Fruit fly (Drosophila melanogaster) whole organism, embryonic: ENCODE results near the gene CG43208.

Experiments
- B-H2 ChIP-seq: fragments of 200-800 bp; sonication (Bioruptor generic); optimal IDR thresholded peaks from 2 replicates; lab custom pipeline; 2018; ENCODE audit warnings: missing biosample characterization, mild to moderate bottlenecking, missing genetic modification characterization
- CG10209 ChIP-seq: fragments of 200-800 bp; sonication (Bioruptor generic); optimal IDR thresholded peaks from 3 replicates; lab custom pipeline; 2017; ENCODE audit warnings: missing biosample characterization, mild to moderate bottlenecking, missing genetic modification characterization, missing genetic modification reagents
- CG10654 ChIP-seq: fragments of 200-800 bp; sonication (Bioruptor generic); optimal IDR thresholded peaks from 2 replicates; lab custom pipeline; 2016; ENCODE audit warnings: missing biosample characterization, missing genetic modification characterization
- CG11456 ChIP-seq: fragments of 200-800 bp; sonication (Bioruptor generic); IDR thresholded peaks from 3 replicates; pipeline ENCODE4 v1.3.6; 2022; ENCODE audit warnings: missing biosample characterization, missing genetic modification characterization
- CG12659 ChIP-seq: fragments of 200-800 bp; sonication (Bioruptor generic); optimal IDR thresholded peaks from 3 replicates; lab custom pipeline; 2017; ENCODE audit warnings: mild to moderate bottlenecking, missing biosample characterization, missing genetic modification reagents, missing genetic modification characterization
- CG13123 ChIP-seq: fragments of 200-800 bp; sonication (Bioruptor generic); optimal IDR thresholded peaks from 2 replicates; lab custom pipeline; 2016; ENCODE audit warnings: missing biosample characterization, missing genetic modification characterization
- CG14667 ChIP-seq: fragments of 200-800 bp; sonication (Bioruptor generic); IDR thresholded peaks from 2 replicates; pipeline ENCODE4 v1.3.6; 2022; ENCODE audit warnings: missing biosample characterization, missing genetic modification characterization
- CG17359 ChIP-seq: fragments of 200-800 bp; sonication (Bioruptor generic); optimal IDR thresholded peaks from 3 replicates; lab custom pipeline; 2018; ENCODE audit warnings: missing biosample characterization, mild to moderate bottlenecking, missing genetic modification characterization, moderate library complexity
- CG18262 ChIP-seq: fragments of 200-800 bp; optimal IDR thresholded peaks from 3 replicates; lab custom pipeline; 2019; ENCODE audit warnings: missing biosample characterization, mild to moderate bottlenecking, missing genetic modification characterization, moderate library complexity
- CG18599 ChIP-seq: fragments of 200-800 bp; sonication (Bioruptor generic); optimal IDR thresholded peaks from 3 replicates; lab custom pipeline; 2017; ENCODE audit warnings: missing biosample characterization, missing genetic modification characterization, mild to moderate bottlenecking, moderate library complexity, missing genetic modification reagents
- CG2116 ChIP-seq: fragments of 200-800 bp; sonication (Bioruptor generic); optimal IDR thresholded peaks from 3 replicates; lab custom pipeline; 2018; ENCODE audit warnings: missing biosample characterization, mild to moderate bottlenecking, missing genetic modification characterization
- CG30431 ChIP-seq: fragments of 200-800 bp; sonication (Bioruptor generic); optimal IDR thresholded peaks from 2 replicates; lab custom pipeline; 2017; ENCODE audit warnings: missing biosample characterization, missing genetic modification characterization
- CG32772 ChIP-seq: fragments of 200-800 bp; sonication (Bioruptor generic); IDR thresholded peaks from 2 replicates; pipeline ENCODE4 v1.3.6; 2022; ENCODE audit warnings: missing biosample characterization, missing genetic modification characterization
- CG33557 ChIP-seq: fragments of 200-800 bp; sonication (Bioruptor generic); optimal IDR thresholded peaks from 2 replicates; lab custom pipeline; 2019; ENCODE audit warnings: missing biosample characterization, mild to moderate bottlenecking, missing genetic modification characterization, moderate library complexity
- CG34376 ChIP-seq: fragments of 200-800 bp; sonication (Bioruptor generic); optimal IDR thresholded peaks from 2 replicates; lab custom pipeline; 2018; ENCODE audit warnings: missing biosample characterization, mild to moderate bottlenecking, missing genetic modification characterization
- CG3726 ChIP-seq: fragments of 200-800 bp; sonication (Bioruptor generic); IDR thresholded peaks from 3 replicates; pipeline ENCODE4, ENCODE4 v1.3.6; 2022; ENCODE audit warnings: missing biosample characterization, missing genetic modification characterization
- CG5245 ChIP-seq: fragments of 200-800 bp; sonication (Bioruptor generic); optimal IDR thresholded peaks from 3 replicates; lab custom pipeline; 2016; ENCODE audit warnings: missing biosample characterization, missing genetic modification characterization
- CG5953 ChIP-seq: fragments of 200-800 bp; sonication (Bioruptor generic); IDR thresholded peaks from 2 replicates; pipeline ENCODE4 v1.3.6; 2022; ENCODE audit warnings: missing biosample characterization, missing genetic modification characterization
- CG7357 ChIP-seq: fragments of 200-800 bp; sonication (Bioruptor generic); IDR thresholded peaks from 3 replicates; pipeline ENCODE4 v1.3.6; 2022; ENCODE audit warnings: missing biosample characterization, missing genetic modification characterization
- CG8388 ChIP-seq: fragments of 200-800 bp; sonication (Bioruptor generic); optimal IDR thresholded peaks from 2 replicates; lab custom pipeline; 2019; ENCODE audit warnings: missing biosample characterization, mild to moderate bottlenecking, missing genetic modification characterization, moderate library complexity
- CG8944 ChIP-seq: fragments of 200-800 bp; sonication (Bioruptor generic); optimal IDR thresholded peaks from 3 replicates; lab custom pipeline; 2016; ENCODE audit warnings: missing biosample characterization, missing genetic modification characterization
- CG9727 ChIP-seq: fragments of 200-800 bp; sonication (Bioruptor generic); optimal IDR thresholded peaks from 3 replicates; lab custom pipeline; 2017; ENCODE audit warnings: missing biosample characterization, mild to moderate bottlenecking, missing genetic modification characterization
- CTCF ChIP-seq: fragments of 200-800 bp; sonication (Bioruptor generic); optimal IDR thresholded peaks from 2 replicates; lab custom pipeline; 2017; ENCODE audit warnings: missing biosample characterization, mild to moderate bottlenecking, missing genetic modification characterization, moderate library complexity
- CrebB ChIP-seq: fragments of 200-800 bp; sonication (Bioruptor generic); optimal IDR thresholded peaks from 3 replicates; lab custom pipeline; 2018; ENCODE audit warnings: missing biosample characterization, mild to moderate bottlenecking, missing genetic modification characterization
- D19A ChIP-seq: fragments of 200-800 bp; optimal IDR thresholded peaks from 3 replicates; lab custom pipeline; 2019; ENCODE audit warnings: missing biosample characterization, mild to moderate bottlenecking, missing genetic modification characterization, moderate library complexity
- Dip2 ChIP-seq: fragments of 200-800 bp; sonication (Bioruptor generic); IDR thresholded peaks from 2 replicates; pipeline ENCODE4 v1.3.6; 2022; ENCODE audit warnings: missing biosample characterization, missing genetic modification characterization
- Doc2 ChIP-seq: fragments of 200-800 bp; sonication (Bioruptor generic); IDR thresholded peaks from 2 replicates; pipeline ENCODE4 v1.3.6; 2022; ENCODE audit warnings: missing biosample characterization, missing genetic modification characterization
- Fer1 ChIP-seq: fragments of 200-800 bp; sonication (Bioruptor generic); optimal IDR thresholded peaks from 2 replicates; lab custom pipeline; 2017; ENCODE audit warnings: missing biosample characterization, mild to moderate bottlenecking, missing genetic modification characterization
- H2.0 ChIP-seq: fragments of 200-800 bp; sonication (Bioruptor generic); IDR thresholded peaks from 2 replicates; pipeline ENCODE4 v1.3.6; 2022; ENCODE audit warnings: missing biosample characterization, missing genetic modification characterization
- HLH3B ChIP-seq: fragments of 200-800 bp; sonication (Bioruptor generic); IDR thresholded peaks from 2 replicates; pipeline ENCODE4 v1.3.6; 2022; ENCODE audit warnings: missing biosample characterization, missing genetic modification characterization
- YL-1 ChIP-seq: fragments of 200-800 bp; sonication (Bioruptor generic); optimal IDR thresholded peaks from 3 replicates; lab custom pipeline; 2017; ENCODE audit warnings: missing biosample characterization, mild to moderate bottlenecking, missing genetic modification characterization
- bowl ChIP-seq: fragments of 200-800 bp; sonication (Bioruptor generic); IDR thresholded peaks from 2 replicates; pipeline ENCODE4 v1.3.6; 2022; ENCODE audit warnings: missing biosample characterization, missing genetic modification characterization
- chinmo ChIP-seq: fragments of 200-800 bp; sonication (Bioruptor generic); IDR thresholded peaks from 4 replicates; pipeline ENCODE4 v1.3.6; 2022; ENCODE audit warnings: missing biosample characterization, missing genetic modification characterization; ENCODE audit not compliant: partially characterized antibody
- corto ChIP-seq: fragments of 200-800 bp; sonication (Bioruptor generic); optimal IDR thresholded peaks from 2 replicates; lab custom pipeline; 2016; ENCODE audit warnings: missing biosample characterization, mild to moderate bottlenecking, missing genetic modification characterization, moderate library complexity
- cwo ChIP-seq: fragments of 200-800 bp; sonication (Bioruptor generic); optimal IDR thresholded peaks from 3 replicates; lab custom pipeline; 2017; ENCODE audit warnings: missing biosample characterization, missing genetic modification characterization, mild to moderate bottlenecking, moderate library complexity, missing genetic modification reagents
- emc ChIP-seq: fragments of 200-800 bp; sonication (Bioruptor generic); optimal IDR thresholded peaks from 2 replicates; lab custom pipeline; 2016; ENCODE audit warnings: missing biosample characterization, missing genetic modification characterization
- exex ChIP-seq: fragments of 200-800 bp; sonication (Bioruptor generic); optimal IDR thresholded peaks from 4 replicates; lab custom pipeline; 2018; ENCODE audit warnings: missing biosample characterization, mild to moderate bottlenecking, missing genetic modification characterization, moderate library complexity
- jing ChIP-seq: fragments of 200-800 bp; sonication (Bioruptor generic); optimal IDR thresholded peaks from 2 replicates; lab custom pipeline; 2018; ENCODE audit warnings: missing biosample characterization, mild to moderate bottlenecking, missing genetic modification characterization
- lov ChIP-seq, 2 experiments: fragments of 200-800 bp in 1 of 2; fragments of >200 bp in 1 of 2; sonication (Bioruptor generic) in 1 of 2; IDR thresholded peaks in 1 of 2; optimal IDR thresholded peaks in 1 of 2; 2 replicates in 1 of 2; 3 replicates in 1 of 2; pipeline versions ENCODE4 v1.3.6 to Lab custom; 2017 to 2022; ENCODE audit warnings: missing biosample characterization in 1 of 2, missing genetic modification characterization in 1 of 2
- mld ChIP-seq: fragments of 200-800 bp; sonication (Bioruptor generic); IDR thresholded peaks from 3 replicates; pipeline ENCODE4 v1.3.6; 2022; ENCODE audit warnings: missing biosample characterization, missing genetic modification characterization; ENCODE audit not compliant: partially characterized antibody
- prd ChIP-seq, 3 experiments: fragments of >200 bp in 2 of 3; fragments of 200-800 bp in 1 of 3; sonication (Bioruptor generic) in 1 of 3; optimal IDR thresholded peaks in 2 of 3; IDR thresholded peaks in 1 of 3; 2 replicates in 2 of 3; 3 replicates in 1 of 3; pipeline versions ENCODE4 v1.3.6 to Lab custom; 2017 to 2022; ENCODE audit warnings: missing biosample characterization in 1 of 3, missing genetic modification characterization in 1 of 3
- pum ChIP-seq: fragments of 200-800 bp; sonication (Bioruptor generic); optimal IDR thresholded peaks from 2 replicates; lab custom pipeline; 2016; ENCODE audit warnings: missing biosample characterization, missing genetic modification characterization
- sc ChIP-seq, 3 experiments: fragments of >200 bp in 2 of 3; fragments of 200-800 bp in 1 of 3; sonication (Bioruptor generic) in 1 of 3; optimal IDR thresholded peaks; 2 replicates in 2 of 3; 3 replicates in 1 of 3; lab custom pipeline; 2017; ENCODE audit warnings: mild to moderate bottlenecking in 1 of 3, missing biosample characterization in 1 of 3, missing genetic modification characterization in 1 of 3, missing genetic modification reagents in 1 of 3
- twi ChIP-seq: fragments of 200-800 bp; optimal IDR thresholded peaks from 2 replicates; lab custom pipeline; 2019; ENCODE audit warnings: missing biosample characterization, mild to moderate bottlenecking, missing genetic modification characterization, moderate library complexity

CG43208 gene

DNA sequence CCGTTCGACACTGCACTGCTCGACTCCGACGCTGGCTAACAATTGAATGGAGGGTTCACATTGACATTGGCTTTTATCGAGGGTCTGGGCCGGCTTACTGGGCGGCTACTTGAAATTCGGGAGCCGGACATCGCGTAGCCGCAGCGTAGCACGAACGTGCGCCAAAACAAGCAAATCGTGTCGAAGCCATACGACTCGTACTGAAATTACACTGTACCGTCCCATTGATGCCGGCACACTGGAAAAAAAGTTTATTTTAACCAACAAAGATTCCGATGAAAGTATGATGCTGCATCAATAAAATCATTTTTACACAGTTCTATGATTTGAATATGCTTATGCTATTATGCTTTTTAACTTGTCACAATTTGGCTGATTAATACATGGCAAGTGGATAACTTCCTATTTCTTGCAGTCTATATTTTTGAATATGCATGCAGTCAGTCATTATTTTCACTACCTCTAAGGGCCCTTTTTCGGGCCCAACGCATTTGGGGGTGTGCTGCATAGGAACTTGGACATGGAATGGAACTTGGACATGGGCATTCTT, 14.4 kb upstream of the CG43208 start, which contains the start of gene apn (continued):
- no peak for TF ChIP-seq CTCF
- no peak for TF ChIP-seq CG30431 (GFP tag; lab: Kevin White, UChicago)

DNA sequence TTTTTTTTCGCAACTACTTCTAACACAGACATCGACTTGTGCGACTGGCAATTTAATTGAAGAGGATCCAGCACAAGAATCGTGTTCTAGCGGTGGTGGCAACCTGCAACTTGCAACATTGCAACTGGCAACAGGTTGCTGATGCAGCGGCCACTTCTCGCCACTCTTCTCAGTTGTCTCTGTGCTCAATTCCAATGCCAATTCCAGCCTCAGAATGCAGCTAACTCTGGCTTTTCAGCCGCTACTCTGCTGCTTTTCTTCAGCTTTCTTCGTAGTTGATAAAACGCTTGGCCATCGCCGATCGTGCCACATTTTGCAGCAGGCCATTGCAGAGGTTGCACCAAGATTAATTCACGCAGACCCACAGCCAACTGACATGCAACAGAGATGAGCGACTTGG, 12.9 kb upstream of the CG43208 start, which contains the start of gene Osi22:
Osi22 (plus strand) TSS at position 301 of the 400 bp plus-strand sequence.
- TF ChIP-seq Doc2 (GFP tag; lab: Robert Waterston, UW) (0 out of 2 replicates have a peak, but pooled peaks have one; percentile 29), CG5245 (no peak)
- TF ChIP-seq, all 482 proteins: peak for 1

- TF ChIP-seq CG13123 (no peak), CG18599 (GFP tag; lab: Kevin White, UChicago) (no peak), B-H2 (GFP tag; lab: Kevin White, UChicago) (no peak), CG12659 (no peak), Dip2 (GFP tag; lab: Robert Waterston, UW) (no peak), CG18262 (tag; lab: Kevin White, UChicago) (no peak), chinmo (no peak), prd (optimal IDR thresholded peaks at IDR 0.05; lab: Kevin White, UChicago) (no peak), prd (GFP tag; IDR thresholded peaks at IDR 0.05; lab: Robert Waterston, UW) (peak; percentile 33; the same call in 2 of the 3 replicates), H2.0 (GFP tag; lab: Robert Waterston, UW) (no peak), Fer1 (GFP tag; lab: Kevin White, UChicago) (no peak), CG8944 (no peak), twi (tag; lab: Kevin White, UChicago) (peak; percentile 86), CG9727 (GFP tag; lab: Kevin White, UChicago) (no peak), bowl (GFP tag; lab: Robert Waterston, UW) (no peak), pum (no peak), CG7357 (GFP tag; lab: Robert Waterston, UW) (0 out of 3 replicates have a peak, but pooled peaks have one; percentile 10), CrebB (no peak), CG2116 (GFP tag; lab: Kevin White, UChicago) (no peak), D19A (tag; lab: Kevin White, UChicago) (no peak), CG10209 (GFP tag; lab: Kevin White, UChicago) (no peak), CG3726 (GFP tag; lab: Robert Waterston, UW) (0 out of 3 replicates have a peak, but pooled peaks have one; percentile 12), exex (tag; lab: Kevin White, UChicago) (no peak), CG10654 (no peak), jing (GFP tag; lab: Kevin White, UChicago) (no peak), CG14667 (no peak), HLH3B (GFP tag; lab: Robert Waterston, UW) (no peak), emc (GFP tag; lab: Kevin White, UChicago) (no peak), cwo (no peak), CG5953 (GFP tag; lab: Robert Waterston, UW) (no peak), mld (GFP tag; lab: Robert Waterston, UW) (no peak), CG11456 (GFP tag; lab: Robert Waterston, UW) (no peak), CG33557 (GFP tag; lab: Kevin White, UChicago) (no peak), sc (optimal IDR thresholded peaks at IDR 0.05; lab: Kevin White, UChicago) (no peak), sc (GFP tag; optimal IDR thresholded peaks at IDR 0.05; lab: Kevin White, UChicago) (no peak), CG32772 (GFP tag; lab: Robert Waterston, UW) (no peak), YL-1 (no peak), lov (optimal IDR thresholded peaks at IDR 0.05; lab: Kevin White, UChicago) (no peak), lov (GFP tag; IDR thresholded peaks at IDR 0.05; lab: Robert Waterston, UW) (no peak), corto (GFP tag; lab: Kevin White, UChicago) (no peak), CG34376 (GFP tag; lab: Kevin White, UChicago) (no peak), CG8388 (GFP tag; lab: Kevin White, UChicago) (no peak), CG17359 (no peak)
These were observed 10.0 kb upstream of the CG43208 start, which contains the start of gene wntD for dm6 chr3R:13293148-13293756. Gene wntD, minus strand, starts transcription at chr3R:13293198.
